Worm (Caenorhabditis elegans): ENCODE data around the gene col-153.

col-153 gene

ce11 chrV:10953471-10954155 is 4.0 kb downstream of the col-153 start:
- TF ChIP-seq somi-1 (GFP tag; optimal IDR thresholded peaks at IDR 0.05) = peak; percentile 76
- TF ChIP-seq B0336.3 (GFP tag; IDR thresholded peaks at IDR 0.05) = peak; percentile 82
- TF ChIP-seq dox-1 (GFP tag; IDR thresholded peaks at IDR 0.05) = peak; percentile 45; the same call in 1 of the 2 replicates
- 0 out of 2 replicates have a peak, but pooled peaks have one; percentile 19 for TF ChIP-seq let-526 (GFP tag; IDR thresholded peaks at IDR 0.05)
- TF ChIP-seq madf-3 (GFP tag; IDR thresholded peaks at IDR 0.05) = peak; percentile 56; the same call in 1 of the 2 replicates
- TF ChIP-seq lag-1 (GFP tag; IDR thresholded peaks at IDR 0.05) = no peak
- peak; percentile 40 for TF ChIP-seq athp-1 (tag; optimal IDR thresholded peaks at IDR 0.05)
- peak; percentile 75; the same call in 1 of the 2 replicates for TF ChIP-seq Y56A3A.18 (GFP tag; IDR thresholded peaks at IDR 0.05)
- peak; percentile 47 for TF ChIP-seq K11D2.4 (GFP tag; IDR thresholded peaks at IDR 0.05)
- peak; percentile 30 for TF ChIP-seq nhr-90 (tag; optimal IDR thresholded peaks at IDR 0.05)
- no peak for TF ChIP-seq T26A5.8 (tag; optimal IDR thresholded peaks at IDR 0.05)
- TF ChIP-seq bed-1 (GFP tag; IDR thresholded peaks at IDR 0.05) = 0 out of 2 replicates have a peak, but pooled peaks have one; percentile 18
- TF ChIP-seq lin-40 (tag; optimal IDR thresholded peaks at IDR 0.05) = peak; percentile 55
- no peak for TF ChIP-seq ceh-91 (GFP tag; IDR thresholded peaks at IDR 0.05)
- TF ChIP-seq ama-1 (optimal IDR thresholded peaks at IDR 0.05) = peak; percentile 79
- peak in 1 of 2 experiments; percentile 33 for TF ChIP-seq ama-1 (GFP tag; optimal IDR thresholded peaks at IDR 0.05)
- TF ChIP-seq F52B5.7 (tag; optimal IDR thresholded peaks at IDR 0.05) = peak; percentile 21
- peak; percentile 70 for TF ChIP-seq ekl-4 (GFP tag; IDR thresholded peaks at IDR 0.05)
- TF ChIP-seq madf-6 (GFP tag; IDR thresholded peaks at IDR 0.05) = peak; percentile 28; the same call in 1 of the 2 replicates
- peak in 1 of 3 experiments; percentile 65 for TF ChIP-seq lin-35 (GFP tag; optimal IDR thresholded peaks at IDR 0.05)
- TF ChIP-seq repo-1 (tag; optimal IDR thresholded peaks at IDR 0.05) = peak; percentile 91
- TF ChIP-seq ztf-26 (tag; optimal IDR thresholded peaks at IDR 0.05) = peak; percentile 53
- peak; percentile 43 for TF ChIP-seq gei-17 (GFP tag; optimal IDR thresholded peaks at IDR 0.05)
- 0 out of 2 replicates have a peak, but pooled peaks have one; percentile 54 for TF ChIP-seq nfyb-1 (GFP tag; IDR thresholded peaks at IDR 0.05)
- TF ChIP-seq lir-1 (GFP tag; conservative IDR thresholded peaks at IDR 0.05) = no peak
- TF ChIP-seq sptf-2 (GFP tag; optimal IDR thresholded peaks at IDR 0.05) = no peak
- no peak for TF ChIP-seq cebp-1 (GFP tag; IDR thresholded peaks at IDR 0.05)
- TF ChIP-seq cebp-1 (tag; optimal IDR thresholded peaks at IDR 0.05) = peak; percentile 78
- TF ChIP-seq let-607 (tag; optimal IDR thresholded peaks at IDR 0.05) = peak in 1 of 2 experiments; percentile 7
- no peak for TF ChIP-seq nfya-2 (GFP tag; IDR thresholded peaks at IDR 0.05)
- no peak for TF ChIP-seq dpff-1 (tag; optimal IDR thresholded peaks at IDR 0.05)
- 0 out of 2 replicates have a peak, but pooled peaks have one; percentile 10 for TF ChIP-seq mcd-1 (GFP tag; IDR thresholded peaks at IDR 0.05)
- peak; percentile 74 for TF ChIP-seq Y53G8AR.9 (GFP tag; conservative IDR thresholded peaks at IDR 0.05)

ce11 chrV:10954334-10954733 is 4.7 kb downstream of the col-153 start, which contains the start of gene clec-221:
Gene clec-221 (minus strand): TSS chrV:10954434.
- TF ChIP-seq T26A5.8 (tag; optimal IDR thresholded peaks at IDR 0.05) = no peak
- peak in 1 of 3 experiments; percentile 22 for TF ChIP-seq lin-35 (GFP tag; optimal IDR thresholded peaks at IDR 0.05)

- TF ChIP-seq nhr-80 (tag; optimal IDR thresholded peaks at IDR 0.05) (peak; percentile 14), snpc-1.1 (tag; optimal IDR thresholded peaks at IDR 0.05; ENCODE audit: insufficient read depth) (no peak)
Observed at ce11 chrV:10954832-10955231, 5.2 kb downstream of the col-153 start, which contains the start of gene F17C11.6. Gene F17C11.6 (plus strand): TSS chrV:10955121.

All from whole organism, young adult.